Fruit fly (Drosophila melanogaster) whole organism, embryonic: Measurements from ENCODE around the gene HINT1.
A peak's percentile ranks its signal among the peaks of the same experiment; 100 is the strongest.

Experiments used
- B-H1 ChIP-seq: fragments of 200-800 bp; sonication (Bioruptor generic); IDR thresholded peaks from 3 replicates; pipeline ENCODE4 v1.3.6; 2022; ENCODE audit warnings: missing biosample characterization, missing genetic modification characterization
- Bgb ChIP-seq: fragments of 200-800 bp; sonication (Bioruptor generic); IDR thresholded peaks from 2 replicates; pipeline ENCODE4 v1.3.6; 2022; ENCODE audit warnings: missing biosample characterization, missing genetic modification characterization; ENCODE audit not compliant: partially characterized antibody
- CG11560 ChIP-seq: fragments of 200-800 bp; sonication (Bioruptor generic); IDR thresholded peaks from 3 replicates; pipeline ENCODE4 v1.3.6; 2022; ENCODE audit warnings: missing biosample characterization, missing genetic modification characterization
- CG11723 ChIP-seq: fragments of 200-800 bp; sonication (Bioruptor generic); optimal IDR thresholded peaks from 2 replicates; lab custom pipeline; 2017; ENCODE audit warnings: missing biosample characterization, mild to moderate bottlenecking, missing genetic modification characterization
- CG1233 ChIP-seq: fragments of 200-800 bp; sonication (Bioruptor generic); optimal IDR thresholded peaks from 4 replicates; lab custom pipeline; 2018; ENCODE audit warnings: missing biosample characterization, mild to moderate bottlenecking, missing genetic modification characterization
- CG14441 ChIP-seq: fragments of 200-800 bp; sonication (Bioruptor generic); IDR thresholded peaks from 2 replicates; pipeline ENCODE4 v1.3.6; 2022; ENCODE audit warnings: missing biosample characterization, missing genetic modification characterization
- CG15073 ChIP-seq: fragments of 200-800 bp; sonication (Bioruptor generic); optimal IDR thresholded peaks from 2 replicates; lab custom pipeline; 2016; ENCODE audit warnings: missing biosample characterization, missing genetic modification characterization
- CG1602 ChIP-seq: fragments of 200-800 bp; sonication (Bioruptor generic); optimal IDR thresholded peaks from 3 replicates; lab custom pipeline; 2016; ENCODE audit warnings: missing biosample characterization, missing genetic modification characterization
- CG16779 ChIP-seq: fragments of 200-800 bp; sonication (Bioruptor generic); IDR thresholded peaks from 2 replicates; pipeline ENCODE4 v1.3.6; 2022; ENCODE audit warnings: missing biosample characterization, missing genetic modification characterization
- CG16815 ChIP-seq: fragments of 200-800 bp; sonication (Bioruptor generic); optimal IDR thresholded peaks from 3 replicates; lab custom pipeline; 2017; ENCODE audit warnings: missing biosample characterization, mild to moderate bottlenecking, missing genetic modification characterization
- CG18476 ChIP-seq: fragments of 200-800 bp; sonication (Bioruptor generic); optimal IDR thresholded peaks from 2 replicates; lab custom pipeline; 2016; ENCODE audit warnings: missing biosample characterization, mild to moderate bottlenecking, missing genetic modification characterization
- CG18599 ChIP-seq: fragments of 200-800 bp; sonication (Bioruptor generic); optimal IDR thresholded peaks from 3 replicates; lab custom pipeline; 2017; ENCODE audit warnings: missing biosample characterization, missing genetic modification characterization, mild to moderate bottlenecking, moderate library complexity, missing genetic modification reagents
- CG18764 ChIP-seq: fragments of 200-800 bp; sonication (Bioruptor generic); optimal IDR thresholded peaks from 3 replicates; lab custom pipeline; 2016; ENCODE audit warnings: missing biosample characterization, missing genetic modification characterization
- CG2889 ChIP-seq: fragments of 200-800 bp; sonication (Bioruptor generic); IDR thresholded peaks from 3 replicates; pipeline ENCODE4 v1.3.6; 2022; ENCODE audit warnings: missing biosample characterization, missing genetic modification characterization
- CG33557 ChIP-seq: fragments of 200-800 bp; sonication (Bioruptor generic); optimal IDR thresholded peaks from 2 replicates; lab custom pipeline; 2019; ENCODE audit warnings: missing biosample characterization, mild to moderate bottlenecking, missing genetic modification characterization, moderate library complexity
- CG3838 ChIP-seq: fragments of 200-800 bp; sonication (Bioruptor generic); optimal IDR thresholded peaks from 3 replicates; lab custom pipeline; 2016; ENCODE audit warnings: missing biosample characterization, missing genetic modification characterization
- CG4360 ChIP-seq: fragments of 200-800 bp; sonication (Bioruptor generic); IDR thresholded peaks from 2 replicates; pipeline ENCODE4 v1.3.6; 2022; ENCODE audit warnings: missing biosample characterization, missing genetic modification characterization
- CG6175 ChIP-seq: fragments of 200-800 bp; sonication (Bioruptor generic); IDR thresholded peaks from 3 replicates; pipeline ENCODE4 v1.3.6; 2022; ENCODE audit warnings: missing biosample characterization, missing genetic modification characterization
- CG6689 ChIP-seq: fragments of 200-800 bp; sonication (Bioruptor generic); IDR thresholded peaks from 2 replicates; pipeline ENCODE4 v1.3.6; 2022; ENCODE audit warnings: missing biosample characterization, missing genetic modification characterization
- CG7987 ChIP-seq: fragments of 200-800 bp; sonication (Bioruptor generic); optimal IDR thresholded peaks from 2 replicates; lab custom pipeline; 2018; ENCODE audit warnings: missing biosample characterization, mild to moderate bottlenecking, missing genetic modification characterization, moderate library complexity
- CG8359 ChIP-seq: fragments of 200-800 bp; sonication (Bioruptor generic); optimal IDR thresholded peaks from 2 replicates; lab custom pipeline; 2017; ENCODE audit warnings: missing biosample characterization, mild to moderate bottlenecking, missing genetic modification characterization, borderline replicate concordance
- CG9817 ChIP-seq: fragments of 200-800 bp; sonication (Bioruptor generic); optimal IDR thresholded peaks from 2 replicates; lab custom pipeline; 2018; ENCODE audit warnings: missing biosample characterization, mild to moderate bottlenecking, missing genetic modification characterization, moderate library complexity
- HmgD ChIP-seq: fragments of 200-800 bp; sonication (Bioruptor generic); optimal IDR thresholded peaks from 3 replicates; lab custom pipeline; 2016; ENCODE audit warnings: missing biosample characterization, missing genetic modification characterization
- Hmr ChIP-seq: fragments of 200-800 bp; sonication (Bioruptor generic); optimal IDR thresholded peaks from 3 replicates; lab custom pipeline; 2017; ENCODE audit warnings: mild to moderate bottlenecking, missing biosample characterization, missing genetic modification reagents, missing genetic modification characterization
- Hr51 ChIP-seq, 2 experiments: fragments of 200-800 bp; sonication (Bioruptor generic); optimal IDR thresholded peaks; 2 replicates in 1 of 2; 3 replicates in 1 of 2; lab custom pipeline; 2016 to 2018; ENCODE audit warnings: missing biosample characterization in 2 of 2, missing genetic modification characterization in 2 of 2, mild to moderate bottlenecking in 1 of 2, moderate library complexity in 1 of 2
- Med ChIP-seq: fragments of 200-800 bp; sonication (Bioruptor generic); peaks from one replicate; lab custom pipeline; 2016; ENCODE audit warnings: missing biosample characterization, missing genetic modification characterization, mild to moderate bottlenecking, inconsistent platforms, moderate library complexity
- Neu2 ChIP-seq: fragments of 200-800 bp; sonication (Bioruptor generic); optimal IDR thresholded peaks from 3 replicates; lab custom pipeline; 2016; ENCODE audit warnings: missing biosample characterization, missing genetic modification characterization, borderline replicate concordance
- Pdp1 ChIP-seq, 2 experiments: fragments of 200-800 bp; sonication (Bioruptor generic); optimal IDR thresholded peaks; 3 replicates each; lab custom pipeline; 2016; ENCODE audit warnings: missing biosample characterization in 2 of 2, missing genetic modification characterization in 2 of 2, mild to moderate bottlenecking in 1 of 2, moderate library complexity in 1 of 2
- Sox100B ChIP-seq: fragments of 200-800 bp; sonication (Bioruptor generic); optimal IDR thresholded peaks from 3 replicates; lab custom pipeline; 2018; ENCODE audit warnings: missing biosample characterization, mild to moderate bottlenecking, missing genetic modification characterization
- Trl ChIP-seq, 3 experiments: fragments of >200 bp in 2 of 3; fragments of 200-800 bp in 1 of 3; sonication (Bioruptor generic) in 1 of 3; optimal IDR thresholded peaks; 2 replicates in 1 of 3; 3 replicates in 2 of 3; lab custom pipeline; 2016 to 2017; ENCODE audit warnings: missing biosample characterization in 1 of 3, missing genetic modification characterization in 1 of 3
- danr ChIP-seq: fragments of 200-800 bp; sonication (Bioruptor generic); IDR thresholded peaks from 2 replicates; pipeline ENCODE4 v1.3.6; 2022; ENCODE audit warnings: missing biosample characterization, missing genetic modification characterization
- dmrt11E ChIP-seq: fragments of 200-800 bp; sonication (Bioruptor generic); optimal IDR thresholded peaks from 3 replicates; lab custom pipeline; 2018; ENCODE audit warnings: missing biosample characterization, mild to moderate bottlenecking, missing genetic modification characterization, moderate library complexity
- dmrt99B ChIP-seq: fragments of 200-800 bp; sonication (Bioruptor generic); optimal IDR thresholded peaks from 2 replicates; lab custom pipeline; 2018; ENCODE audit warnings: missing biosample characterization, mild to moderate bottlenecking, missing genetic modification characterization, moderate library complexity
- emc ChIP-seq: fragments of 200-800 bp; sonication (Bioruptor generic); optimal IDR thresholded peaks from 2 replicates; lab custom pipeline; 2016; ENCODE audit warnings: missing biosample characterization, missing genetic modification characterization
- fd3F ChIP-seq: fragments of 200-800 bp; sonication (Bioruptor generic); optimal IDR thresholded peaks from 2 replicates; lab custom pipeline; 2018; ENCODE audit warnings: missing biosample characterization, mild to moderate bottlenecking, missing genetic modification characterization, moderate library complexity
- gcm2 ChIP-seq: fragments of 200-800 bp; sonication (Bioruptor generic); optimal IDR thresholded peaks from 2 replicates; lab custom pipeline; 2016; ENCODE audit warnings: missing biosample characterization, missing genetic modification characterization
- hb ChIP-seq: fragments of 200-800 bp; sonication (Bioruptor generic); IDR thresholded peaks from 3 replicates; pipeline ENCODE4 v1.3.6; 2022; ENCODE audit warnings: missing biosample characterization, missing genetic modification characterization; ENCODE audit not compliant: partially characterized antibody
- hkb ChIP-seq, 2 experiments: fragments of 200-800 bp in 1 of 2; fragments of >200 bp in 1 of 2; sonication (Bioruptor generic) in 1 of 2; IDR thresholded peaks in 1 of 2; optimal IDR thresholded peaks in 1 of 2; 2 replicates each; pipeline versions ENCODE4 v1.3.6 to Lab custom; 2017 to 2022; ENCODE audit warnings: missing biosample characterization in 1 of 2, missing genetic modification characterization in 1 of 2
- mld ChIP-seq: fragments of 200-800 bp; sonication (Bioruptor generic); IDR thresholded peaks from 3 replicates; pipeline ENCODE4 v1.3.6; 2022; ENCODE audit warnings: missing biosample characterization, missing genetic modification characterization; ENCODE audit not compliant: partially characterized antibody
- nmo ChIP-seq: fragments of 200-800 bp; sonication (Bioruptor generic); optimal IDR thresholded peaks from 2 replicates; lab custom pipeline; 2018; ENCODE audit warnings: missing biosample characterization, mild to moderate bottlenecking, missing genetic modification characterization, moderate library complexity
- pnt ChIP-seq: fragments of 200-800 bp; sonication (Bioruptor generic); optimal IDR thresholded peaks from 3 replicates; lab custom pipeline; 2016; ENCODE audit warnings: missing biosample characterization, missing genetic modification characterization
- pzg ChIP-seq: fragments of 200-800 bp; sonication (Bioruptor generic); optimal IDR thresholded peaks from 3 replicates; lab custom pipeline; 2018; ENCODE audit warnings: missing biosample characterization, mild to moderate bottlenecking, missing genetic modification characterization, moderate library complexity
- salm ChIP-seq: fragments of 200-800 bp; sonication (Bioruptor generic); optimal IDR thresholded peaks from 2 replicates; lab custom pipeline; 2018; ENCODE audit warnings: missing biosample characterization, mild to moderate bottlenecking, missing genetic modification characterization
- sna ChIP-seq: fragments of 200-800 bp; sonication (Bioruptor generic); IDR thresholded peaks from 2 replicates; pipeline ENCODE4 v1.3.6; 2022; ENCODE audit warnings: missing biosample characterization, missing genetic modification characterization; ENCODE audit not compliant: partially characterized antibody
- trem ChIP-seq: fragments of 200-800 bp; optimal IDR thresholded peaks from 3 replicates; lab custom pipeline; 2019; ENCODE audit warnings: missing biosample characterization, mild to moderate bottlenecking, missing genetic modification characterization, moderate library complexity
- trh ChIP-seq: fragments of 200-800 bp; sonication (Bioruptor generic); optimal IDR thresholded peaks from 2 replicates; lab custom pipeline; 2016; ENCODE audit warnings: missing biosample characterization, missing genetic modification characterization

HINT1 gene

DNA sequence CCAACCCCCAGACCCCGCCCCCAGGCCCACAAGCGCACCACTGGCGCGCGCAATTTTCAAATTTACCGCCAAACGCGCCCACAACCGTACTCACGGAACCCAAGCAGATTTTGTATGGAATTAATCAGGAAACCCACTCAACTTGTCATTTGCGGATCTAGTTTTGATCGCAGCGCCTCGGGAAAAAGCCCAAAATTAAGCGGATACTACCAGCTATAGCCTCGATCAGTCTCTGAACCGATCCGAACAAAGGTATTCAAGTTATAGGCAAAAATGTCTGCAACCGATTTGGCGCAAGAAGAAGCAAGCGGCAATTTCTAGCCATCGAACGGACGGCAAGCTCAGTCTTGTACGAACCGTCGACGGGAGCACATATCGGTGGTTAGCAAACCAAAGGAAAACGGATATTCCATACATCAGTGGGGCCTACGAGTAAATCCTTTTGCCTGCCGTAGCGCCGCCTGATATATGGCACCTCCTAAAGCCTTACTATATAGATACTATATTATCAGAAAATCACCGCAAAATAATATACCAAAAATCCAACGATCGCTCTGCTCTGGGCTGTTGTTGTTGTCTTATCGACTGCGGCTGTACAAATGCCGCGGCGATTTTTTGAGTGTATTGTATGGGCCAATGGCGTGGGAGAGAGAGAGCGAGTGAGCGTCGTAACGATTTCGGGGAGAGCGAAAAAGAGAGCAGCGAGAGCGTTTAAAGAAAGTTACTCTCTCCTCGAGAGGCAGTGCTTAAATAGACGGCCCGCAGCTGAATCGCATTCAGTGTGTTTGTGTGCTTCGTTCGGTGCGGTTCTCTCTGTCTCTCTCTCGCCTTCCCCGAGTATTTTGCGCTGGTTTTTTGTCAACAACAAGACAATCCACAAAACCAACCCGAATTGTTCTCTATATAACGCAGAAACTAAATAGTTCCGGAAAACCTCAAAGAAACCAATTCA lies 17.2 kb upstream of the HINT1 start, which contains the start of gene Pgk (continued):
- TF ChIP-seq CG6175 (GFP tag; lab: Robert Waterston, UW) (no peak), CG14441 (no peak), salm (tag; lab: Kevin White, UChicago) (peak; percentile 66), CG4360 (GFP tag; lab: Robert Waterston, UW) (no peak), Hmr (GFP tag; lab: Kevin White, UChicago) (peak; percentile 21), CG6689 (GFP tag; lab: Robert Waterston, UW) (no peak), B-H1 (GFP tag; lab: Robert Waterston, UW) (no peak), Bgb (no peak), trem (tag; lab: Kevin White, UChicago) (peak; percentile 54), pnt (GFP tag; lab: Kevin White, UChicago) (no peak), CG1602 (GFP tag; lab: Kevin White, UChicago) (no peak), gcm2 (GFP tag; lab: Kevin White, UChicago) (peak; percentile 16), CG1233 (GFP tag; lab: Kevin White, UChicago) (peak; percentile 19), trh (GFP tag; lab: Kevin White, UChicago) (no peak), CG33557 (GFP tag; lab: Kevin White, UChicago) (peak; percentile 75), Med (GFP tag; lab: Kevin White, UChicago) (peak; percentile 88), CG18476 (GFP tag; lab: Kevin White, UChicago) (peak; percentile 59), CG16779 (no peak), emc (no peak), mld (GFP tag; lab: Robert Waterston, UW) (no peak), CG16815 (no peak), pzg (GFP tag; lab: Kevin White, UChicago) (peak; percentile 32), Pdp1 (GFP tag; optimal IDR thresholded peaks at IDR 0.05; lab: Kevin White, UChicago) (peak in 1 of 2 experiments; percentile 65), CG7987 (peak; percentile 31), hkb (optimal IDR thresholded peaks at IDR 0.05; lab: Kevin White, UChicago) (peak; percentile 54), hkb (GFP tag; IDR thresholded peaks at IDR 0.05; lab: Robert Waterston, UW) (no peak), CG3838 (GFP tag; lab: Kevin White, UChicago) (peak; percentile 5), HmgD (GFP tag; lab: Kevin White, UChicago) (peak; percentile 36), danr (GFP tag; lab: Robert Waterston, UW) (no peak), Neu2 (GFP tag; lab: Kevin White, UChicago) (no peak), hb (GFP tag; lab: Robert Waterston, UW) (no peak), dmrt99B (tag; lab: Kevin White, UChicago) (peak; percentile 45), CG18764 (no peak), CG18599 (GFP tag; lab: Kevin White, UChicago) (peak; percentile 49), Trl (optimal IDR thresholded peaks at IDR 0.05; lab: Kevin White, UChicago) (peak; percentile 99 to 100), Trl (GFP tag; optimal IDR thresholded peaks at IDR 0.05; lab: Kevin White, UChicago) (peak; percentile 91), CG11723 (GFP tag; lab: Kevin White, UChicago) (peak; percentile 54), CG11560 (tag; lab: Robert Waterston, UW) (no peak), CG8359 (GFP tag; lab: Kevin White, UChicago) (no peak), dmrt11E (peak; percentile 6), Hr51 (GFP tag; optimal IDR thresholded peaks at IDR 0.05; lab: Kevin White, UChicago) (peak; percentile 53 to 62), CG15073 (GFP tag; lab: Kevin White, UChicago) (no peak), CG2889 (GFP tag; lab: Robert Waterston, UW) (no peak), Sox100B (GFP tag; lab: Kevin White, UChicago) (peak; percentile 75), nmo (GFP tag; lab: Kevin White, UChicago) (peak; percentile 25), CG9817 (tag; lab: Kevin White, UChicago) (peak; percentile 16), fd3F (GFP tag; lab: Kevin White, UChicago) (no peak), sna (GFP tag; lab: Robert Waterston, UW) (no peak)
